Fruit fly (Drosophila melanogaster) ovary, adult (tissue): ENCODE data around the gene CG31917.

Experiments used
- CG17801 ChIP-seq: fragments of 200-800 bp; optimal IDR thresholded peaks from 2 replicates; lab custom pipeline; 2019; ENCODE audit warnings: missing biosample characterization, mild to moderate bottlenecking, missing genetic modification characterization, moderate library complexity; ENCODE audit not compliant: partially characterized antibody

CG31917 gene

dm6 chr2L:4995010-4995836 lies 15.4 kb downstream of the CG31917 start:
- no peak for TF ChIP-seq CG17801 (GFP tag; lab: Kevin White, UChicago)

- no peak for TF ChIP-seq CG17801 (GFP tag; lab: Kevin White, UChicago)
Measured at dm6 chr2L:4982098-4982646, 28.5 kb downstream of the CG31917 start.

dm6 chr2L:4981278-4981966 lies 29.2 kb downstream of the CG31917 start, which contains the start of the genes CG8892 and CG34126:
CG8892 (minus strand) TSS chr2L:4981592.
CG34126 (plus strand) TSS chr2L:4981614.
- TF ChIP-seq CG17801 (GFP tag; lab: Kevin White, UChicago), result peak; percentile 96

- TF ChIP-seq CG17801 (GFP tag; lab: Kevin White, UChicago), result no peak
Measured at dm6 chr2L:4979138-4979537, 31.5 kb downstream of the CG31917 start, which contains the start of gene CG8891. CG8891 (minus strand) TSS chr2L:4979379.

dm6 chr2L:4976988-4977551 lies 33.6 kb downstream of the CG31917 start, which contains the start of the genes Gmd and CG3792:
Gmd (minus strand) TSS chr2L:4977023.
CG3792 (plus strand) TSS chr2L:4977312.
- peak; percentile 94 for TF ChIP-seq CG17801 (GFP tag; lab: Kevin White, UChicago)

dm6 chr2L:4973731-4974415 lies 36.8 kb downstream of the CG31917 start, which contains the start of gene mRpL28:
mRpL28 (plus strand) TSS chr2L:4973976.
- peak; percentile 10 for TF ChIP-seq CG17801 (GFP tag; lab: Kevin White, UChicago)

dm6 chr2L:4971329-4971798 lies 39.3 kb downstream of the CG31917 start, which contains the start of gene CG14043:
CG14043 (plus strand) TSS chr2L:4971702.
- TF ChIP-seq CG17801 (GFP tag; lab: Kevin White, UChicago), result peak; percentile 7

- no peak for TF ChIP-seq CG17801 (GFP tag; lab: Kevin White, UChicago)
Measured at dm6 chr2L:4968767-4969166, 41.9 kb downstream of the CG31917 start, which contains the start of the genes Scox and Polr1C. Scox (minus strand) TSS chr2L:4968935. Polr1C (plus strand) TSS chr2L:4969004.

dm6 chr2L:4967511-4967910 lies 43.1 kb downstream of the CG31917 start, which contains the start of gene eIF3i:
eIF3i (minus strand) TSS chr2L:4967775.
- no peak for TF ChIP-seq CG17801 (GFP tag; lab: Kevin White, UChicago)

dm6 chr2L:4965923-4966322 lies 44.7 kb downstream of the CG31917 start:
- TF ChIP-seq CG17801 (GFP tag; lab: Kevin White, UChicago), result no peak

dm6 chr2L:4965420-4965819 lies 45.2 kb downstream of the CG31917 start, which contains the start of gene CG34125:
CG34125 (plus strand) TSS chr2L:4965673.
- peak; percentile 13 for TF ChIP-seq CG17801 (GFP tag; lab: Kevin White, UChicago)
